Worm (Caenorhabditis elegans) whole organism, young adult: Measurements from ENCODE around the gene T19D12.9.

ENCODE experiments used
- B0336.3 ChIP-seq: fragments of 200-800 bp; sonication (Bioruptor generic); IDR thresholded peaks from 2 replicates; pipeline ENCODE4 v1.3.6; 2022; ENCODE audit warnings: missing genetic modification characterization, missing compliant biosample characterization
- F39B2.1 ChIP-seq: fragments of 200-800 bp; sonication (Bioruptor generic); IDR thresholded peaks from 2 replicates; pipeline ENCODE4 v1.3.6; 2022; ENCODE audit warnings: missing genetic modification reagents, missing genetic modification characterization, missing compliant biosample characterization
- F49E8.2 ChIP-seq: sonication (generic microtip); optimal IDR thresholded peaks from 3 replicates; lab custom pipeline; 2017; ENCODE audit warnings: missing genetic modification characterization, mild to moderate bottlenecking, missing compliant biosample characterization, antibody characterized with exemption, moderate library complexity; ENCODE audit not compliant: insufficient read depth
- F57C9.4 ChIP-seq: sonication (generic microtip); optimal IDR thresholded peaks from 2 replicates; lab custom pipeline; 2017; ENCODE audit warnings: mild to moderate bottlenecking, missing genetic modification characterization, missing compliant biosample characterization
- K11D2.4 ChIP-seq: fragments of 200-800 bp; sonication (Bioruptor generic); IDR thresholded peaks from 2 replicates; pipeline ENCODE4 v1.3.6; 2022; ENCODE audit warnings: missing genetic modification reagents, missing genetic modification characterization, missing compliant biosample characterization
- Y56A3A.18 ChIP-seq: fragments of 200-800 bp; sonication (Bioruptor generic); IDR thresholded peaks from 2 replicates; pipeline ENCODE4 v1.3.6; 2022; ENCODE audit warnings: missing genetic modification reagents, missing genetic modification characterization, missing compliant biosample characterization
- Y95B8A.8 ChIP-seq: fragments of 200-800 bp; sonication (Bioruptor generic); IDR thresholded peaks from 2 replicates; pipeline ENCODE4 v1.3.6; 2022; ENCODE audit warnings: missing genetic modification reagents, missing genetic modification characterization, missing compliant biosample characterization
- ZK185.1 ChIP-seq: sonication (generic microtip); optimal IDR thresholded peaks from 2 replicates; lab custom pipeline; 2016; ENCODE audit warnings: mild to moderate bottlenecking, missing genetic modification characterization, missing compliant biosample characterization; ENCODE audit not compliant: poor library complexity, severe bottlenecking
- attf-5 ChIP-seq: fragments of 200-800 bp; sonication (Bioruptor generic); optimal IDR thresholded peaks from 2 replicates; lab custom pipeline; 2018; ENCODE audit warnings: mild to moderate bottlenecking, missing genetic modification characterization, missing compliant biosample characterization
- ccch-3 ChIP-seq: fragments of 200-800 bp; sonication (Bioruptor generic); optimal IDR thresholded peaks from 2 replicates; lab custom pipeline; 2018; ENCODE audit warnings: mild to moderate bottlenecking, missing genetic modification characterization, missing compliant biosample characterization
- cebp-1 ChIP-seq, 2 experiments: fragments of 200-800 bp in 1 of 2; sonication (Bioruptor generic) in 1 of 2; sonication (generic microtip) in 1 of 2; IDR thresholded peaks in 1 of 2; optimal IDR thresholded peaks in 1 of 2; 2 replicates each; pipeline versions ENCODE4 v1.3.6 to Lab custom; 2017 to 2022; ENCODE audit warnings: missing compliant biosample characterization in 2 of 2, missing genetic modification characterization in 2 of 2, mild to moderate bottlenecking in 1 of 2, missing genetic modification reagents in 1 of 2, moderate library complexity in 1 of 2
- ceh-79 ChIP-seq: sonication (generic microtip); optimal IDR thresholded peaks from 2 replicates; lab custom pipeline; 2017; ENCODE audit warnings: mild to moderate bottlenecking, missing genetic modification characterization, missing compliant biosample characterization
- chd-7 ChIP-seq: sonication (generic microtip); optimal IDR thresholded peaks from 2 replicates; lab custom pipeline; 2016; ENCODE audit warnings: mild to moderate bottlenecking, missing genetic modification characterization, moderate library complexity, missing compliant biosample characterization
- egrh-3 ChIP-seq: fragments of 200-800 bp; sonication (Bioruptor generic); IDR thresholded peaks from 2 replicates; pipeline ENCODE4 v1.3.6; 2022; ENCODE audit warnings: missing genetic modification reagents, missing genetic modification characterization, missing compliant biosample characterization
- hmg-1.2 ChIP-seq: fragments of 200-800 bp; sonication (Bioruptor generic); IDR thresholded peaks from 2 replicates; pipeline ENCODE4 v1.3.6; 2022; ENCODE audit warnings: missing genetic modification reagents, missing genetic modification characterization, missing compliant biosample characterization
- lin-40 ChIP-seq: sonication (generic microtip); optimal IDR thresholded peaks from 2 replicates; lab custom pipeline; 2016; ENCODE audit warnings: missing genetic modification characterization, mild to moderate bottlenecking, missing compliant biosample characterization, missing genotype, missing genetic modification reagents
- lsy-27 ChIP-seq: sonication (generic microtip); optimal IDR thresholded peaks from 2 replicates; lab custom pipeline; 2017; ENCODE audit warnings: missing genetic modification characterization, mild to moderate bottlenecking, missing compliant biosample characterization, antibody characterized with exemption, missing genotype, borderline replicate concordance; ENCODE audit not compliant: insufficient read depth
- madf-10 ChIP-seq: sonication (generic microtip); optimal IDR thresholded peaks from 2 replicates; lab custom pipeline; 2016; ENCODE audit warnings: mild to moderate bottlenecking, missing genetic modification characterization, missing compliant biosample characterization
- madf-3 ChIP-seq: fragments of 200-800 bp; sonication (Bioruptor generic); IDR thresholded peaks from 2 replicates; pipeline ENCODE4 v1.3.6; 2022; ENCODE audit warnings: missing genetic modification reagents, missing genetic modification characterization, missing compliant biosample characterization
- madf-6 ChIP-seq: fragments of 200-800 bp; sonication (Bioruptor generic); IDR thresholded peaks from 2 replicates; pipeline ENCODE4 v1.3.6; 2022; ENCODE audit warnings: missing genetic modification reagents, missing genetic modification characterization, missing compliant biosample characterization
- mxl-1 ChIP-seq: sonication (generic microtip); optimal IDR thresholded peaks from 2 replicates; lab custom pipeline; 2016; ENCODE audit warnings: missing genetic modification characterization, missing compliant biosample characterization
- nfya-1 ChIP-seq: sonication (generic microtip); optimal IDR thresholded peaks from 2 replicates; lab custom pipeline; 2017; ENCODE audit warnings: antibody characterized with exemption, missing compliant biosample characterization, missing genetic modification characterization, borderline replicate concordance; ENCODE audit not compliant: insufficient read depth
- nhr-80 ChIP-seq: sonication (generic microtip); optimal IDR thresholded peaks from 2 replicates; lab custom pipeline; 2016; ENCODE audit warnings: missing genetic modification characterization, missing compliant biosample characterization
- nhr-90 ChIP-seq: sonication (generic microtip); optimal IDR thresholded peaks from 2 replicates; lab custom pipeline; 2016; ENCODE audit warnings: missing genotype, mild to moderate bottlenecking, missing genetic modification characterization, missing compliant biosample characterization
- pha-4 ChIP-seq: fragments of 150-350 bp; sonication (generic microtip); optimal IDR thresholded peaks from 2 replicates; lab custom pipeline; 2014; ENCODE audit warnings: missing biosample characterization, missing genetic modification reagents, missing genetic modification characterization
- snpc-4 ChIP-seq, 5 experiments: fragments of 150-350 bp in 1 of 5; sonication (generic microtip) in 4 of 5; optimal IDR thresholded peaks; 2 replicates each; lab custom pipeline; 2014 to 2018; ENCODE audit warnings: missing genetic modification characterization in 5 of 5, missing biosample characterization in 3 of 5, antibody characterized with exemption in 2 of 5, mild to moderate bottlenecking in 2 of 5, missing compliant biosample characterization in 2 of 5, missing genotype in 2 of 5, moderate library complexity in 2 of 5, missing genetic modification reagents in 1 of 5
- unc-62 ChIP-seq: fragments of 150-350 bp; optimal IDR thresholded peaks from 2 replicates; lab custom pipeline; 2014; ENCODE audit warnings: missing biosample characterization, missing genetic modification reagents, missing genetic modification characterization
- ztf-18 ChIP-seq: sonication (generic microtip); optimal IDR thresholded peaks from 2 replicates; lab custom pipeline; 2016; ENCODE audit warnings: missing genotype, mild to moderate bottlenecking, missing genetic modification characterization, missing compliant biosample characterization
- ztf-6 ChIP-seq: fragments of 200-800 bp; sonication (Bioruptor generic); IDR thresholded peaks from 2 replicates; pipeline ENCODE4 v1.3.6; 2022; ENCODE audit warnings: missing genetic modification reagents, missing genetic modification characterization, missing compliant biosample characterization

The T19D12.9 gene

DNA sequence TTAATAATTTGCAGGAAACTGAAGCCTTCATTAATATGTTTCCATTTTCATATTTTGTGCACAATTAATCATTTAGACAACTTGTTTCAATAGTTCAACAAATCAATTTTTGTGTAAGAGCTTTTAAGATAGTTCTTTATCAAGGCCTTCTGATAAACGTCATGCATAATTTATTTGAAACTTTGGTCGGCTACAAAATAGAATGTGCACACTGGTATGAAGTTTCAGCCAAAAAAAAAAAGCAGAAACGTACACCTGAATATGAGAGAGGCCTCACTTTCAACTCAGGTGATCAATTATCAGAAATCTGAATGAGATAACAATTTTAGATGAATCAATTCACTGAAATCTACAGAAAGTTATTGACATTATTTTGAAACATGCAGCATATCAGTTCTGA is 39.7 kb downstream of the T19D12.9 start:
- TF ChIP-seq F49E8.2 (tag; lab: Kevin White, UChicago) (no peak), nhr-90 (no peak), madf-6 (GFP tag; lab: Robert Waterston, UW) (no peak), Y95B8A.8 (GFP tag; lab: Robert Waterston, UW) (no peak), nhr-80 (tag; lab: Kevin White, UChicago) (peak; percentile 31), egrh-3 (GFP tag; lab: Robert Waterston, UW) (no peak)

DNA sequence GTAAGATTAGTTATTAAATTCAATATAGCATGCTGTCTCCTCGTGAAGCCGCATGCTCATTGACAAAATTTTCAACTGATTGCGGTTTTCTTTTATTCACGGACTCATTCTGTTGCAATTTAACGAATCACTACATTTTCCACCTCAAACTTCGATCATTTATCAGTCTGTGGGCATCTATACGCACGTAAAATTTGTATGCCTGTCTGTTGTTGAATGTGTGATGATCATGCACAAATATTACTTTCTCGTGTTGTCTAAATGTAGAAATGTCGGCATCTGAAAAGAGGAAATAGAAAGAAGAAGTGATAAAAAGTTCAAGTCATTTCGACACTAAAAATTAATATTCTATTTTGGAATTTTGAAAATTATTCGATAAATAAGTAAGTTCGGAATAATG is 41.6 kb downstream of the T19D12.9 start:
- TF ChIP-seq F57C9.4 (tag; lab: Kevin White, UChicago): no peak
- peak; percentile 74 for TF ChIP-seq nhr-80 (tag; lab: Kevin White, UChicago)
- TF ChIP-seq lsy-27 (tag; lab: Kevin White, UChicago): no peak
- TF ChIP-seq, all 124 proteins: peak for 1

DNA sequence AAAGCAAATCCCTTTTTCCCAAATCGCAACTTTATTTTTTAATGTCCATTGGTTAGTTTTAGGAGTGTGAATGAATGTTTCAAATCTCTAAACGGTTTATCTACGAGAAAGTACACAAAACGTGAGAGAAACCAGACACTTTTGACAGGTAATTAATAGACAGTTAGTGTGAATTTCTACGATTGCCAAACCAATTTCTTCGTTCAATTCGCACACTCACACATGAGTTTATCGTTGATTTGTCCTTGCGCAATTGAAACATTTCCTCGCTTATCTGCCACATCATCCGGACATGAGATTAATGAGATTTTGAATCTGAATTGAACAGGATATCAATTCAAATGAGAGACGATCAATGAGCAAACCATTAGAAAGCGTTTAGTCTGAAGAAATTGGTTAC is 43.9 kb downstream of the T19D12.9 start:
- TF ChIP-seq ZK185.1 (no peak), madf-3 (GFP tag; lab: Robert Waterston, UW) (no peak), unc-62 (no peak), F57C9.4 (tag; lab: Kevin White, UChicago) (no peak), ccch-3 (GFP tag; lab: Kevin White, UChicago) (no peak), Y56A3A.18 (GFP tag; lab: Robert Waterston, UW) (no peak), ztf-6 (GFP tag; lab: Robert Waterston, UW) (no peak), F39B2.1 (no peak), madf-10 (tag; lab: Kevin White, UChicago) (no peak), nhr-90 (no peak), chd-7 (tag; lab: Kevin White, UChicago) (no peak), ztf-18 (no peak), mxl-1 (no peak)

DNA sequence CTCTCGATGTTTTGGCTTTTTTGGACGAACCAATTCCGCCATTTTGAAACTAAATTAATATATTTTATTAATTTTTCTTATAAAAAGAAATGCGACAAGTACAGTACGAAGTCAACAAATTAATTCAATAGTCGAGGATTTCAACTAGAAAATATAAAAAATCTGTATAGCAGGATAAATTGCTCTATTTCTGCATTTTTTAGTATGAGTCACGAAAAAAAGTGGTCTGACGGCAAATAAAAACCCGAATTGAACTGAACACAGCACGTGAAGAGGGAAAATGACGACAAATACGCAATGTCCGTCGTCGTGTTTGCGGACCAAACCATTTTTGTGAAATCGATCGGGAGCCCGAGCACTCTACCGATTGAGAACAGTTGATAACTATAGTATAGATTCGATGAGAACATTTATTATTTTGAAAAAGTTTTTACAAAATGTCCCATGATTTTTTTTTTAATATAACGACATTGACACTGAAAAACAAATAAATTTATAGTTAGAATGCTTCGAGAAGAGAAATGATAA is 44.8 kb downstream of the T19D12.9 start, which contains the start of gene epg-5:
Gene epg-5 (minus strand): TSS at position 51 of the 528 bp plus-strand sequence.
- TF ChIP-seq cebp-1 (GFP tag; IDR thresholded peaks at IDR 0.05; lab: Robert Waterston, UW) (no peak), cebp-1 (tag; optimal IDR thresholded peaks at IDR 0.05; lab: Kevin White, UChicago) (peak; percentile 29), B0336.3 (GFP tag; lab: Robert Waterston, UW) (no peak), pha-4 (tag; lab: Kevin White, UChicago) (peak; percentile 54), hmg-1.2 (GFP tag; lab: Robert Waterston, UW) (peak; percentile 9; the same call in 1 of the 2 replicates), nhr-80 (tag; lab: Kevin White, UChicago) (peak; percentile 21), snpc-4 (GFP tag; optimal IDR thresholded peaks at IDR 0.05; lab: Kevin White, UChicago) (no peak), snpc-4 (tag; optimal IDR thresholded peaks at IDR 0.05; lab: Kevin White, UChicago) (peak in 1 of 4 experiments; percentile 3), lin-40 (tag; lab: Kevin White, UChicago) (no peak), ceh-79 (tag; lab: Kevin White, UChicago) (no peak), attf-5 (GFP tag; lab: Kevin White, UChicago) (peak; percentile 78)

DNA sequence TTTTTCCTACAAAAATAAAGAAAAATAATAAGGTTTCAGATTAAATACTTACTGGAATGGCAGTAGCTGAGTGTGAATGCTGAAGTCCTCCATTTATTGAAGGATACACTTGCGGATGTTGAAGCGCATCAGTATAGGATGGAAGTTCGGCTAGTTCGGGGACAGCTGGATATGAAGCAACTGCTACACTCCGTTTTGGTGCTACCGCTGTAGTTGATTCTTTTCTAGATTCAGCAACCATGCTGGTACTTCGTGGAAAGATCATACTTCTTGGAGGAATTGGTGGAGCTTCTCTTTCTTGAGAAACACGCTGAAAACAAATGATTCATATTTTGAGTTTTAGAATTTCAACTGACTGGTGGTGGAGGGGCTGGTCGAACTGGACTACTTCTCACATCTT is 45.6 kb downstream of the T19D12.9 start:
- TF ChIP-seq K11D2.4 (GFP tag; lab: Robert Waterston, UW) (no peak), nfya-1 (tag; lab: Kevin White, UChicago) (no peak)
